Worm (Caenorhabditis elegans) whole organism, L4 larva: Measurements from ENCODE around the gene rer-1.

Source experiments
- F26F4.8 ChIP-seq: fragments of 200-800 bp; sonication (Bioruptor generic); conservative IDR thresholded peaks from 2 replicates; pipeline ENCODE4 v1.3.6; 2022; ENCODE audit warnings: missing genetic modification characterization, missing compliant biosample characterization
- R02D3.7 ChIP-seq: fragments of 150-350 bp; sonication (generic microtip); optimal IDR thresholded peaks from 3 replicates; lab custom pipeline; 2014; ENCODE audit warnings: missing biosample characterization, missing genetic modification characterization
- ZK546.5 ChIP-seq, 2 experiments: sonication (generic microtip); optimal IDR thresholded peaks; 2 replicates each; lab custom pipeline; 2017; ENCODE audit warnings: missing biosample characterization in 2 of 2, missing genetic modification characterization in 2 of 2
- aha-1 ChIP-seq: fragments of 150-350 bp; peaks from one replicate; lab custom pipeline; 2014; ENCODE audit warnings: missing biosample characterization, missing genetic modification characterization
- ama-1 ChIP-seq: fragments of 150-350 bp; optimal IDR thresholded peaks from 2 replicates; lab custom pipeline; 2014; ENCODE audit warnings: inconsistent platforms, mixed read lengths
- ceh-20 ChIP-seq: fragments of 200-800 bp; sonication (Bioruptor generic); IDR thresholded peaks from 2 replicates; pipeline ENCODE4 v1.3.6; 2022; ENCODE audit warnings: missing genetic modification reagents, missing genetic modification characterization, missing compliant biosample characterization
- cey-2 ChIP-seq: sonication (generic microtip); optimal IDR thresholded peaks from 3 replicates; lab custom pipeline; 2017; ENCODE audit warnings: missing genetic modification characterization, mild to moderate bottlenecking, missing compliant biosample characterization, antibody characterized with exemption, borderline replicate concordance; ENCODE audit not compliant: insufficient read depth
- ctbp-1 ChIP-seq: fragments of 200-800 bp; sonication (Bioruptor generic); IDR thresholded peaks from 2 replicates; pipeline ENCODE4 v1.3.6; 2022; ENCODE audit warnings: missing genetic modification reagents, missing genetic modification characterization, missing compliant biosample characterization
- daf-8 ChIP-seq: fragments of 200-800 bp; sonication (Bioruptor generic); IDR thresholded peaks from 2 replicates; pipeline ENCODE4 v1.3.6; 2022; ENCODE audit warnings: missing genetic modification characterization, missing compliant biosample characterization
- dmd-6 ChIP-seq: fragments of 200-800 bp; sonication (Bioruptor generic); IDR thresholded peaks from 2 replicates; pipeline ENCODE4 v1.3.6; 2022; ENCODE audit warnings: missing genetic modification reagents, missing genetic modification characterization, missing compliant biosample characterization
- dve-1 ChIP-seq: sonication (generic microtip); optimal IDR thresholded peaks from 2 replicates; lab custom pipeline; 2017; ENCODE audit warnings: antibody characterized with exemption, mild to moderate bottlenecking, missing genetic modification characterization, missing compliant biosample characterization; ENCODE audit not compliant: insufficient read depth
- fkh-10 ChIP-seq: fragments of 150-350 bp; optimal IDR thresholded peaks from 2 replicates; lab custom pipeline; 2014; ENCODE audit warnings: missing biosample characterization, missing genetic modification reagents, missing genetic modification characterization
- gei-8 ChIP-seq: fragments of 200-800 bp; sonication (Bioruptor generic); optimal IDR thresholded peaks from 2 replicates; lab custom pipeline; 2018; ENCODE audit warnings: mild to moderate bottlenecking, missing genetic modification characterization, missing compliant biosample characterization
- hlh-11 ChIP-seq: fragments of 200-800 bp; sonication (Bioruptor generic); optimal IDR thresholded peaks from 2 replicates; lab custom pipeline; 2018; ENCODE audit warnings: mild to moderate bottlenecking, missing genetic modification characterization, missing compliant biosample characterization
- hlh-30 ChIP-seq: sonication (generic microtip); optimal IDR thresholded peaks from 2 replicates; lab custom pipeline; 2017; ENCODE audit warnings: antibody characterized with exemption, mild to moderate bottlenecking, missing genetic modification characterization, missing compliant biosample characterization; ENCODE audit not compliant: insufficient read depth
- lin-1 ChIP-seq: fragments of 200-800 bp; sonication (Bioruptor generic); IDR thresholded peaks from 2 replicates; pipeline ENCODE4 v1.3.6; 2022; ENCODE audit warnings: missing genetic modification reagents, missing genetic modification characterization, missing compliant biosample characterization
- lin-15B ChIP-seq: fragments of 150-350 bp; sonication (generic microtip); optimal IDR thresholded peaks from 3 replicates; lab custom pipeline; 2014; ENCODE audit warnings: missing biosample characterization, missing genetic modification characterization
- lsy-2 ChIP-seq, 2 experiments: fragments of 150-350 bp in 1 of 2; sonication (generic microtip) in 1 of 2; optimal IDR thresholded peaks; 2 replicates each; lab custom pipeline; 2014 to 2017; ENCODE audit warnings: missing biosample characterization in 2 of 2, missing genetic modification characterization in 2 of 2
- madf-5 ChIP-seq, 2 experiments: fragments of 200-800 bp; sonication (Bioruptor generic); IDR thresholded peaks; 2 replicates each; pipeline ENCODE4 v1.3.6; 2022; ENCODE audit warnings: missing compliant biosample characterization in 2 of 2, missing genetic modification characterization in 2 of 2
- mdl-1 ChIP-seq, 2 experiments: fragments of 150-350 bp in 1 of 2; sonication (generic microtip) in 1 of 2; optimal IDR thresholded peaks; 2 replicates each; lab custom pipeline; 2014 to 2017; ENCODE audit warnings: missing biosample characterization in 2 of 2, missing genetic modification characterization in 2 of 2
- mep-1 ChIP-seq: fragments of 150-350 bp; sonication (generic microtip); optimal IDR thresholded peaks from 3 replicates; lab custom pipeline; 2014; ENCODE audit warnings: missing biosample characterization, missing genetic modification characterization
- mxl-2 ChIP-seq: fragments of 200-800 bp; sonication (Bioruptor generic); conservative IDR thresholded peaks from 2 replicates; pipeline ENCODE4 v1.3.6; 2022; ENCODE audit warnings: missing genetic modification reagents, missing genetic modification characterization, missing compliant biosample characterization
- mxl-3 ChIP-seq: fragments of 200-800 bp; sonication (Bioruptor generic); optimal IDR thresholded peaks from 2 replicates; lab custom pipeline; 2018; ENCODE audit warnings: mild to moderate bottlenecking, missing genetic modification characterization, missing compliant biosample characterization
- nhr-102 ChIP-seq: sonication (generic microtip); optimal IDR thresholded peaks from 2 replicates; lab custom pipeline; 2016; ENCODE audit warnings: mild to moderate bottlenecking, missing genetic modification characterization, moderate library complexity, missing compliant biosample characterization
- nhr-25 ChIP-seq: sonication (generic microtip); optimal IDR thresholded peaks from 2 replicates; lab custom pipeline; 2017; ENCODE audit warnings: missing genetic modification characterization, mild to moderate bottlenecking, missing compliant biosample characterization, antibody characterized with exemption, moderate library complexity, borderline replicate concordance; ENCODE audit not compliant: insufficient read depth
- nhr-28 ChIP-seq: fragments of 150-350 bp; optimal IDR thresholded peaks from 2 replicates; lab custom pipeline; 2014; ENCODE audit warnings: missing biosample characterization, missing genetic modification characterization
- nhr-48 ChIP-seq: sonication (generic microtip); optimal IDR thresholded peaks from 2 replicates; lab custom pipeline; 2016; ENCODE audit warnings: mild to moderate bottlenecking, missing genetic modification characterization, missing compliant biosample characterization
- nhr-6 ChIP-seq: fragments of 150-350 bp; optimal IDR thresholded peaks from 2 replicates; lab custom pipeline; 2014; ENCODE audit warnings: missing biosample characterization, missing genetic modification characterization
- nhr-76 ChIP-seq: fragments of 150-350 bp; optimal IDR thresholded peaks from 2 replicates; lab custom pipeline; 2014; ENCODE audit warnings: missing biosample characterization, missing genetic modification characterization
- pha-4 ChIP-seq, 2 experiments: fragments of 150-350 bp in 1 of 2; fragments of 200-800 bp in 1 of 2; sonication (Bioruptor generic) in 1 of 2; IDR thresholded peaks in 1 of 2; optimal IDR thresholded peaks in 1 of 2; 2 replicates each; pipeline versions ENCODE4 v1.3.6 to Lab custom; 2014 to 2022; ENCODE audit warnings: missing genetic modification characterization in 2 of 2, missing genetic modification reagents in 2 of 2, missing biosample characterization in 1 of 2, missing compliant biosample characterization in 1 of 2
- pqm-1 ChIP-seq: sonication (generic microtip); optimal IDR thresholded peaks from 2 replicates; lab custom pipeline; 2017; ENCODE audit warnings: missing biosample characterization, missing genetic modification characterization
- rbr-2 ChIP-seq: sonication (generic microtip); optimal IDR thresholded peaks from 2 replicates; lab custom pipeline; 2016; ENCODE audit warnings: missing genotype, missing genetic modification characterization, missing compliant biosample characterization
- sdz-12 ChIP-seq: fragments of 200-800 bp; sonication (Bioruptor generic); optimal IDR thresholded peaks from 2 replicates; lab custom pipeline; 2018; ENCODE audit warnings: mild to moderate bottlenecking, missing genetic modification characterization, missing compliant biosample characterization
- tra-1 ChIP-seq: fragments of 200-800 bp; sonication (Bioruptor generic); IDR thresholded peaks from 2 replicates; pipeline ENCODE4 v1.3.6; 2022; ENCODE audit warnings: missing genetic modification reagents, missing genetic modification characterization, missing compliant biosample characterization
- unc-39 ChIP-seq: sonication (generic microtip); optimal IDR thresholded peaks from 2 replicates; lab custom pipeline; 2017; ENCODE audit warnings: missing biosample characterization, missing genetic modification characterization
- unc-62 ChIP-seq, 3 experiments: fragments of 150-350 bp in 1 of 3; sonication (generic microtip); optimal IDR thresholded peaks in 2 of 3; peaks in 1 of 3; 1 replicate in 1 of 3; 2 replicates in 2 of 3; lab custom pipeline; 2014 to 2017; ENCODE audit warnings: missing biosample characterization in 3 of 3, missing genetic modification characterization in 3 of 3, missing genetic modification reagents in 3 of 3, missing genotype in 1 of 3
- zip-2 ChIP-seq: fragments of 150-350 bp; optimal IDR thresholded peaks from 2 replicates; lab custom pipeline; 2014; ENCODE audit warnings: missing biosample characterization, missing genetic modification characterization

rer-1 gene

ce11 chrII:8818257-8818656 is 7.1 kb downstream of the rer-1 start:
- TF ChIP-seq zip-2 (tag; lab: Kevin White, UChicago) (no peak), nhr-48 (tag; lab: Kevin White, UChicago) (peak; percentile 95), aha-1 (peak; percentile 92), mxl-2 (GFP tag; lab: Robert Waterston, UW) (0 out of 2 replicates have a peak, but pooled peaks have one; percentile 12), rbr-2 (tag; lab: Kevin White, UChicago) (no peak), mxl-3 (GFP tag; lab: Kevin White, UChicago) (peak; percentile 84), R02D3.7 (tag; lab: Kevin White, UChicago) (no peak), mep-1 (tag; lab: Kevin White, UChicago) (peak; percentile 31), dmd-6 (GFP tag; lab: Robert Waterston, UW) (peak; percentile 39), ctbp-1 (no peak), cey-2 (tag; lab: Kevin White, UChicago) (peak; percentile 78), mdl-1 (tag; optimal IDR thresholded peaks at IDR 0.05; lab: Kevin White, UChicago) (peak in 1 of 2 experiments; percentile 78), ama-1 (lab: Kevin White, UChicago) (peak; percentile 4), ceh-20 (GFP tag; lab: Robert Waterston, UW) (0 out of 2 replicates have a peak, but pooled peaks have one; percentile 55), hlh-30 (tag; lab: Kevin White, UChicago) (peak; percentile 77), nhr-102 (tag; lab: Kevin White, UChicago) (peak; percentile 14), hlh-11 (peak; percentile 62), unc-39 (tag; lab: Kevin White, UChicago) (no peak), gei-8 (GFP tag; lab: Kevin White, UChicago) (peak; percentile 25), madf-5 (GFP tag; IDR thresholded peaks at IDR 0.05; lab: Robert Waterston, UW) (no peak), fkh-10 (GFP tag; lab: Kevin White, UChicago) (no peak), nhr-28 (tag; lab: Kevin White, UChicago) (peak; percentile 2), nhr-76 (tag; lab: Kevin White, UChicago) (no peak), lin-15B (tag; lab: Kevin White, UChicago) (no peak), lin-1 (GFP tag; lab: Robert Waterston, UW) (peak; percentile 39; the same call in 1 of the 2 replicates), tra-1 (GFP tag; lab: Robert Waterston, UW) (0 out of 2 replicates have a peak, but pooled peaks have one; percentile 56), nhr-25 (tag; lab: Kevin White, UChicago) (peak; percentile 47), pha-4 (GFP tag; IDR thresholded peaks at IDR 0.05; lab: Robert Waterston, UW) (no peak), pha-4 (tag; optimal IDR thresholded peaks at IDR 0.05; lab: Kevin White, UChicago) (no peak), dve-1 (tag; lab: Kevin White, UChicago) (peak; percentile 1), daf-8 (GFP tag; lab: Robert Waterston, UW) (no peak)

- TF ChIP-seq pqm-1 (tag; lab: Kevin White, UChicago) (no peak), ZK546.5 (tag; optimal IDR thresholded peaks at IDR 0.05; lab: Kevin White, UChicago) (no peak), mep-1 (tag; lab: Kevin White, UChicago) (peak; percentile 65), hlh-11 (no peak), hlh-30 (tag; lab: Kevin White, UChicago) (peak; percentile 60), lsy-2 (tag; optimal IDR thresholded peaks at IDR 0.05; lab: Kevin White, UChicago) (peak; percentile 10 to 53), R02D3.7 (tag; lab: Kevin White, UChicago) (no peak), nhr-6 (tag; lab: Kevin White, UChicago) (peak; percentile 49), F26F4.8 (GFP tag; lab: Robert Waterston, UW) (no peak), aha-1 (peak; percentile 65), nhr-48 (tag; lab: Kevin White, UChicago) (peak; percentile 55), unc-62 (GFP tag; optimal IDR thresholded peaks at IDR 0.05 in 1 of 2; lab: Kevin White, UChicago) (peak in 1 of 2 experiments; percentile 89), unc-62 (tag; optimal IDR thresholded peaks at IDR 0.05; lab: Kevin White, UChicago) (no peak), nhr-28 (tag; lab: Kevin White, UChicago) (peak; percentile 25), sdz-12 (GFP tag; lab: Kevin White, UChicago) (no peak)
- TF ChIP-seq, all 104 proteins: peak for 8
Observed at ce11 chrII:8818978-8819896, 8.1 kb downstream of the rer-1 start, which contains the start of gene F46C5.10. Gene F46C5.10 (minus strand): TSS chrII:8819028.
